Worm (Caenorhabditis elegans) whole organism, L1 larva: ENCODE results near the gene scrm-5.
A peak's percentile ranks its signal among the peaks of the same experiment; 100 is the strongest.
"Not testable (repeated sequence)": the region's sequence is repeated elsewhere in the genome, so short reads cannot be mapped to it uniquely, and the experiment has no call there.

ENCODE experiments used
- C16A3.4 ChIP-seq: fragments of 150-350 bp; optimal IDR thresholded peaks from 2 replicates; lab custom pipeline; 2014; ENCODE audit warnings: missing biosample characterization, missing genetic modification characterization
- F16B12.6 ChIP-seq: fragments of 150-350 bp; optimal IDR thresholded peaks from 2 replicates; lab custom pipeline; 2014; ENCODE audit warnings: missing biosample characterization, missing genetic modification characterization
- blmp-1 ChIP-seq: fragments of 150-350 bp; optimal IDR thresholded peaks from 2 replicates; lab custom pipeline; 2014; ENCODE audit warnings: missing biosample characterization, missing genetic modification characterization
- ceh-63 ChIP-seq: fragments of 200-800 bp; sonication (Bioruptor generic); optimal IDR thresholded peaks from 2 replicates; lab custom pipeline; 2018; ENCODE audit warnings: mild to moderate bottlenecking, missing genetic modification characterization, missing compliant biosample characterization
- ceh-8 ChIP-seq: fragments of 200-800 bp; sonication (Bioruptor generic); optimal IDR thresholded peaks from 2 replicates; lab custom pipeline; 2018; ENCODE audit warnings: mild to moderate bottlenecking, missing genetic modification characterization, moderate library complexity, missing compliant biosample characterization
- ceh-82 ChIP-seq, 3 experiments: fragments of 150-350 bp in 1 of 3; sonication (generic microtip) in 2 of 3; optimal IDR thresholded peaks; 2 replicates each; lab custom pipeline; 2014 to 2017; ENCODE audit warnings: missing biosample characterization in 3 of 3, missing genetic modification characterization in 3 of 3
- ceh-88 ChIP-seq: fragments of 200-800 bp; sonication (Bioruptor generic); IDR thresholded peaks from 2 replicates; pipeline ENCODE4 v1.3.6; 2022; ENCODE audit warnings: missing genetic modification characterization, missing compliant biosample characterization
- dpl-1 ChIP-seq, 3 experiments: fragments of 150-350 bp in 2 of 3; sonication (generic microtip) in 1 of 3; optimal IDR thresholded peaks; 2 replicates each; lab custom pipeline; 2014 to 2017; ENCODE audit warnings: missing biosample characterization in 3 of 3, missing genetic modification characterization in 3 of 3, missing genetic modification reagents in 3 of 3
- dsc-1 ChIP-seq: sonication (generic microtip); optimal IDR thresholded peaks from 2 replicates; lab custom pipeline; 2016; ENCODE audit warnings: mild to moderate bottlenecking, missing genetic modification characterization, missing compliant biosample characterization
- efl-3 ChIP-seq: fragments of 200-800 bp; sonication (Bioruptor generic); optimal IDR thresholded peaks from 2 replicates; lab custom pipeline; 2018; ENCODE audit warnings: mild to moderate bottlenecking, missing genetic modification characterization, missing compliant biosample characterization
- egl-27 ChIP-seq, 2 experiments: fragments of 150-350 bp in 1 of 2; sonication (generic microtip); optimal IDR thresholded peaks; 3 replicates each; lab custom pipeline; 2017 to 2018; ENCODE audit warnings: missing biosample characterization in 2 of 2, missing genetic modification characterization in 2 of 2, missing genetic modification reagents in 2 of 2
- fkh-10 ChIP-seq: sonication (generic microtip); optimal IDR thresholded peaks from 2 replicates; lab custom pipeline; 2017; ENCODE audit warnings: missing biosample characterization, missing genetic modification reagents, missing genetic modification characterization
- fkh-8 ChIP-seq: sonication (generic microtip); optimal IDR thresholded peaks from 2 replicates; lab custom pipeline; 2016; ENCODE audit warnings: mild to moderate bottlenecking, missing genetic modification characterization, missing compliant biosample characterization
- hlh-17 ChIP-seq: fragments of 200-800 bp; sonication (Bioruptor generic); optimal IDR thresholded peaks from 2 replicates; lab custom pipeline; 2018; ENCODE audit warnings: missing genetic modification characterization, mild to moderate bottlenecking, missing compliant biosample characterization, moderate library complexity, borderline replicate concordance
- hpl-2 ChIP-seq: fragments of 150-350 bp; optimal IDR thresholded peaks from 2 replicates; lab custom pipeline; 2014; ENCODE audit warnings: missing biosample characterization, missing genetic modification reagents, missing genetic modification characterization
- lin-13 ChIP-seq: fragments of 150-350 bp; optimal IDR thresholded peaks from 2 replicates; lab custom pipeline; 2014; ENCODE audit warnings: missing biosample characterization, missing genetic modification reagents, missing genetic modification characterization
- lin-14 ChIP-seq: fragments of 200-800 bp; sonication (Bioruptor generic); optimal IDR thresholded peaks from 2 replicates; lab custom pipeline; 2018; ENCODE audit warnings: mild to moderate bottlenecking, missing genetic modification characterization, moderate library complexity, missing compliant biosample characterization
- mef-2 ChIP-seq: fragments of 150-350 bp; optimal IDR thresholded peaks from 2 replicates; lab custom pipeline; 2014; ENCODE audit warnings: missing biosample characterization, missing genetic modification characterization
- nhr-12 ChIP-seq: sonication (generic microtip); optimal IDR thresholded peaks from 2 replicates; lab custom pipeline; 2017; ENCODE audit warnings: missing biosample characterization, missing genetic modification characterization
- nhr-20 ChIP-seq: sonication (generic microtip); optimal IDR thresholded peaks from 2 replicates; lab custom pipeline; 2016; ENCODE audit warnings: mild to moderate bottlenecking, missing genetic modification characterization, missing compliant biosample characterization
- nhr-237 ChIP-seq: fragments of 150-350 bp; optimal IDR thresholded peaks from 2 replicates; lab custom pipeline; 2014; ENCODE audit warnings: missing biosample characterization, missing genetic modification characterization
- nhr-47 ChIP-seq: sonication (generic microtip); optimal IDR thresholded peaks from 2 replicates; lab custom pipeline; 2016; ENCODE audit warnings: mild to moderate bottlenecking, missing genetic modification characterization, moderate library complexity, missing compliant biosample characterization
- nhr-71 ChIP-seq: sonication (generic microtip); optimal IDR thresholded peaks from 2 replicates; lab custom pipeline; 2016; ENCODE audit warnings: mild to moderate bottlenecking, missing genetic modification characterization, moderate library complexity, missing compliant biosample characterization
- nhr-76 ChIP-seq: sonication (generic microtip); optimal IDR thresholded peaks from 2 replicates; lab custom pipeline; 2017; ENCODE audit warnings: missing biosample characterization, missing genetic modification characterization
- rnt-1 ChIP-seq: sonication (generic microtip); optimal IDR thresholded peaks from 2 replicates; lab custom pipeline; 2016; ENCODE audit warnings: mild to moderate bottlenecking, missing genetic modification characterization, moderate library complexity, missing compliant biosample characterization
- skn-1 ChIP-seq: fragments of 150-350 bp; optimal IDR thresholded peaks from 2 replicates; lab custom pipeline; 2014; ENCODE audit warnings: missing biosample characterization, missing genetic modification characterization
- sox-4 ChIP-seq: sonication (generic microtip); optimal IDR thresholded peaks from 2 replicates; lab custom pipeline; 2016; ENCODE audit warnings: missing genetic modification characterization, missing compliant biosample characterization
- sup-37 ChIP-seq: fragments of 200-800 bp; sonication (Bioruptor generic); optimal IDR thresholded peaks from 2 replicates; lab custom pipeline; 2018; ENCODE audit warnings: mild to moderate bottlenecking, missing genetic modification characterization, missing compliant biosample characterization
- unc-86 ChIP-seq: sonication (generic microtip); optimal IDR thresholded peaks from 2 replicates; lab custom pipeline; 2016; ENCODE audit warnings: missing genetic modification characterization, missing compliant biosample characterization
- zip-4 ChIP-seq: fragments of 200-800 bp; sonication (Bioruptor generic); optimal IDR thresholded peaks from 2 replicates; lab custom pipeline; 2018; ENCODE audit warnings: mild to moderate bottlenecking, missing genetic modification characterization, moderate library complexity, missing compliant biosample characterization
- ztf-11 ChIP-seq, 2 experiments: sonication (generic microtip); optimal IDR thresholded peaks; 2 replicates each; lab custom pipeline; 2016 to 2017; ENCODE audit warnings: missing genetic modification characterization in 2 of 2, missing biosample characterization in 1 of 2, missing compliant biosample characterization in 1 of 2
- ztf-4 ChIP-seq: fragments of 150-350 bp; optimal IDR thresholded peaks from 2 replicates; lab custom pipeline; 2014; ENCODE audit warnings: missing biosample characterization, missing genetic modification characterization

Gene scrm-5

ce11 chrIV:4186099-4186498, 23.9 kb downstream of the scrm-5 start, which contains the start of gene K08D10.11:
Gene K08D10.11 (minus strand): TSS chrIV:4186199.
- TF ChIP-seq egl-27 (tag; optimal IDR thresholded peaks at IDR 0.05; lab: Kevin White, UChicago); nhr-76 (tag; lab: Kevin White, UChicago); nhr-20: not testable (repeated sequence)

- TF ChIP-seq nhr-237 (tag; lab: Kevin White, UChicago); C16A3.4; nhr-12: not testable (repeated sequence)
Measured at ce11 chrIV:4196729-4197128, 34.5 kb downstream of the scrm-5 start, which contains the start of gene K06B9.6. Gene K06B9.6 (minus strand): TSS chrIV:4196829.

ce11 chrIV:4197167-4197566, 34.9 kb downstream of the scrm-5 start, which contains the start of gene cyp-25A6:
Gene cyp-25A6 (plus strand): TSS chrIV:4197467.
- TF ChIP-seq unc-86 (tag; lab: Kevin White, UChicago); sup-37 (GFP tag; lab: Kevin White, UChicago); blmp-1 (tag; lab: Kevin White, UChicago): not testable (repeated sequence)

- TF ChIP-seq fkh-8 (tag; lab: Kevin White, UChicago) (peak; percentile 21), nhr-47 (tag; lab: Kevin White, UChicago) (no peak)
- TF ChIP-seq, all 84 proteins: peak for 1
Measured at ce11 chrIV:4204275-4204674, 42.1 kb downstream of the scrm-5 start, which contains the start of gene pax-2. Gene pax-2 (minus strand): TSS chrIV:4204375.

ce11 chrIV:4207088-4207487, 44.9 kb downstream of the scrm-5 start, which contains the start of gene osgn-1:
Gene osgn-1 (plus strand): TSS chrIV:4207388.
- TF ChIP-seq rnt-1 (no peak), nhr-71 (tag; lab: Kevin White, UChicago) (no peak), fkh-10 (GFP tag; lab: Kevin White, UChicago) (no peak), ceh-63 (GFP tag; lab: Kevin White, UChicago) (no peak), nhr-20 (no peak), hlh-17 (GFP tag; lab: Kevin White, UChicago) (no peak), skn-1 (tag; lab: Kevin White, UChicago) (no peak), dpl-1 (GFP tag; optimal IDR thresholded peaks at IDR 0.05; lab: Kevin White, UChicago) (no peak), mef-2 (no peak), dsc-1 (tag; lab: Kevin White, UChicago) (no peak), ceh-8 (no peak), zip-4 (GFP tag; lab: Kevin White, UChicago) (no peak)

- TF ChIP-seq skn-1 (tag; lab: Kevin White, UChicago) (peak; percentile 16), hpl-2 (GFP tag; lab: Kevin White, UChicago) (no peak)
Measured at ce11 chrIV:4209084-4209483, 46.9 kb downstream of the scrm-5 start.

ce11 chrIV:4210868-4211267, 48.6 kb downstream of the scrm-5 start:
- TF ChIP-seq ceh-88 (GFP tag; lab: Robert Waterston, UW) = no peak
- no peak for TF ChIP-seq ztf-11 (tag; optimal IDR thresholded peaks at IDR 0.05; lab: Kevin White, UChicago)
- TF ChIP-seq sox-4 (tag; lab: Kevin White, UChicago) = no peak
- peak; percentile 25 for TF ChIP-seq fkh-8 (tag; lab: Kevin White, UChicago)
- no peak for TF ChIP-seq nhr-47 (tag; lab: Kevin White, UChicago)
- no peak for TF ChIP-seq lin-13 (GFP tag; lab: Kevin White, UChicago)
- no peak for TF ChIP-seq F16B12.6 (tag; lab: Kevin White, UChicago)
- peak; percentile 60 for TF ChIP-seq lin-14 (GFP tag; lab: Kevin White, UChicago)
- TF ChIP-seq nhr-71 (tag; lab: Kevin White, UChicago) = peak; percentile 4
- no peak for TF ChIP-seq efl-3 (GFP tag; lab: Kevin White, UChicago)
- no peak for TF ChIP-seq ztf-4 (tag; lab: Kevin White, UChicago)
- peak in 1 of 3 experiments; percentile 7 for TF ChIP-seq ceh-82 (tag; optimal IDR thresholded peaks at IDR 0.05; lab: Kevin White, UChicago)
- no peak for TF ChIP-seq hlh-17 (GFP tag; lab: Kevin White, UChicago)
- peak; percentile 13 for TF ChIP-seq skn-1 (tag; lab: Kevin White, UChicago)
- TF ChIP-seq mef-2 = no peak
